Fruit fly (Drosophila melanogaster) whole organism, wandering third instar larva: ENCODE results near the gene CG15169.

Experiments used
- Abd-B ChIP-seq: fragments of >200 bp; optimal IDR thresholded peaks from 2 replicates; lab custom pipeline; 2017; ENCODE audit warnings: missing biosample characterization, missing genetic modification characterization
- CG32264 ChIP-seq: fragments of 200-800 bp; sonication (Bioruptor generic); optimal IDR thresholded peaks from 2 replicates; lab custom pipeline; 2016; ENCODE audit warnings: missing biosample characterization, missing genetic modification characterization
- CG9705 ChIP-seq: fragments of 200-800 bp; sonication (Bioruptor generic); optimal IDR thresholded peaks from 2 replicates; lab custom pipeline; 2018; ENCODE audit warnings: missing biosample characterization, mild to moderate bottlenecking, missing genetic modification characterization
- CrebA ChIP-seq: fragments of 200-800 bp; sonication (Bioruptor generic); optimal IDR thresholded peaks from 2 replicates; lab custom pipeline; 2016; ENCODE audit warnings: missing biosample characterization, mild to moderate bottlenecking, missing genetic modification characterization, borderline replicate concordance
- Dfd ChIP-seq: fragments of >200 bp; optimal IDR thresholded peaks from 2 replicates; lab custom pipeline; 2017; ENCODE audit warnings: missing biosample characterization, missing genetic modification characterization
- Dif ChIP-seq: fragments of 200-275, 200-300 bp; sonication (Bioruptor generic); optimal IDR thresholded peaks from 2 replicates; lab custom pipeline; 2018; ENCODE audit warnings: missing biosample characterization, missing genetic modification characterization; ENCODE audit not compliant: partially characterized antibody
- GATAd ChIP-seq: sonication (Bioruptor generic); optimal IDR thresholded peaks from 2 replicates; lab custom pipeline; 2016; ENCODE audit warnings: missing biosample characterization, missing genetic modification characterization
- HLH106 ChIP-seq: fragments of 200-800 bp; optimal IDR thresholded peaks from 3 replicates; lab custom pipeline; 2019; ENCODE audit warnings: missing biosample characterization, mild to moderate bottlenecking, missing genetic modification characterization, moderate library complexity
- Hnf4 ChIP-seq: fragments of 200-800 bp; sonication (Bioruptor generic); optimal IDR thresholded peaks from 2 replicates; lab custom pipeline; 2016; ENCODE audit warnings: missing biosample characterization, mild to moderate bottlenecking, missing genetic modification characterization
- Hr78 ChIP-seq: fragments of >200 bp; optimal IDR thresholded peaks from 2 replicates; lab custom pipeline; 2017; ENCODE audit warnings: missing biosample characterization, missing genetic modification characterization
- Hr83 ChIP-seq: fragments of 200-300 bp; sonication (Bioruptor generic); optimal IDR thresholded peaks from 2 replicates; lab custom pipeline; 2016; ENCODE audit warnings: missing biosample characterization, mild to moderate bottlenecking, missing genetic modification characterization, moderate library complexity; ENCODE audit not compliant: poor library complexity, severe bottlenecking
- Jra ChIP-seq: sonication (Bioruptor generic); optimal IDR thresholded peaks from 2 replicates; lab custom pipeline; 2016; ENCODE audit warnings: missing biosample characterization, missing genetic modification characterization
- Mio ChIP-seq: sonication (Bioruptor generic); optimal IDR thresholded peaks from 2 replicates; lab custom pipeline; 2016; ENCODE audit warnings: missing biosample characterization, missing genetic modification characterization
- Myc ChIP-seq: fragments of >200 bp; optimal IDR thresholded peaks from 2 replicates; lab custom pipeline; 2017
- N ChIP-seq: fragments of >200 bp; optimal IDR thresholded peaks from 2 replicates; lab custom pipeline; 2018; ENCODE audit warnings: missing biosample characterization, missing external identifiers, missing genetic modification characterization
- OdsH ChIP-seq: fragments of 200-800 bp; sonication (Bioruptor generic); optimal IDR thresholded peaks from 2 replicates; lab custom pipeline; 2016; ENCODE audit warnings: missing biosample characterization, mild to moderate bottlenecking, missing genetic modification characterization
- Rel ChIP-seq, 2 experiments: fragments of 200-800 bp; sonication (Bioruptor generic) in 1 of 2; optimal IDR thresholded peaks; 2 replicates in 1 of 2; 3 replicates in 1 of 2; lab custom pipeline; 2016 to 2019; ENCODE audit warnings: mild to moderate bottlenecking in 2 of 2, missing biosample characterization in 2 of 2, missing genetic modification characterization in 2 of 2, moderate library complexity in 1 of 2
- Sp1 ChIP-seq: fragments of 200-800 bp; sonication (Bioruptor generic); optimal IDR thresholded peaks from 3 replicates; lab custom pipeline; 2019; ENCODE audit warnings: missing biosample characterization, mild to moderate bottlenecking, missing genetic modification characterization, moderate library complexity
- Vsx2 ChIP-seq: fragments of 200-300, 225-300 bp; sonication (Bioruptor generic); optimal IDR thresholded peaks from 2 replicates; lab custom pipeline; 2018; ENCODE audit warnings: missing biosample characterization, missing genetic modification characterization; ENCODE audit not compliant: partially characterized antibody
- br ChIP-seq: fragments of 200-800 bp; sonication (Bioruptor generic); optimal IDR thresholded peaks from 2 replicates; lab custom pipeline; 2016; ENCODE audit warnings: missing biosample characterization, missing genetic modification characterization
- brk ChIP-seq: fragments of 200-800 bp; sonication (Bioruptor generic); optimal IDR thresholded peaks from 2 replicates; lab custom pipeline; 2016; ENCODE audit warnings: missing biosample characterization, mild to moderate bottlenecking, missing genetic modification characterization
- dl ChIP-seq, 2 experiments: fragments of 175-275, 200-275 bp in 1 of 2; fragments of 200-275 bp in 1 of 2; sonication (Bioruptor generic); optimal IDR thresholded peaks; lab custom pipeline; 2018; ENCODE audit warnings: mild to moderate bottlenecking in 2 of 2, missing biosample characterization in 2 of 2, missing genetic modification characterization in 2 of 2, moderate library complexity in 2 of 2; ENCODE audit not compliant: partially characterized antibody in 2 of 2, insufficient read depth in 1 of 2
- dmrt93B ChIP-seq: fragments of 200-800 bp; sonication (Bioruptor generic); optimal IDR thresholded peaks from 2 replicates; lab custom pipeline; 2018; ENCODE audit warnings: missing biosample characterization, mild to moderate bottlenecking, missing genetic modification characterization
- dsf ChIP-seq: sonication (Bioruptor generic); optimal IDR thresholded peaks from 2 replicates; lab custom pipeline; 2016; ENCODE audit warnings: missing biosample characterization, missing genetic modification characterization, borderline replicate concordance
- ey ChIP-seq: fragments of 200-800 bp; sonication (Bioruptor generic); optimal IDR thresholded peaks from 2 replicates; lab custom pipeline; 2016; ENCODE audit warnings: missing biosample characterization, missing genetic modification characterization
- foxo ChIP-seq, 2 experiments: fragments of 200-800 bp; sonication (Bioruptor generic); optimal IDR thresholded peaks; 2 replicates in 1 of 2; 3 replicates in 1 of 2; lab custom pipeline; 2016 to 2017; ENCODE audit warnings: missing biosample characterization in 2 of 2, missing genetic modification characterization in 2 of 2
- fru ChIP-seq: fragments of 200-800 bp; sonication (Bioruptor generic); optimal IDR thresholded peaks from 3 replicates; lab custom pipeline; 2016; ENCODE audit warnings: missing biosample characterization, mild to moderate bottlenecking, missing genetic modification characterization
- h ChIP-seq: fragments of 200-800 bp; sonication (Bioruptor generic); optimal IDR thresholded peaks from 3 replicates; lab custom pipeline; 2016; ENCODE audit warnings: missing biosample characterization, mild to moderate bottlenecking, missing genetic modification characterization
- jim ChIP-seq: fragments of 175-275, 200-325 bp; sonication (Bioruptor generic); optimal IDR thresholded peaks from 2 replicates; lab custom pipeline; 2016; ENCODE audit warnings: missing biosample characterization, mild to moderate bottlenecking, missing genetic modification characterization
- lola ChIP-seq: fragments of >200 bp; optimal IDR thresholded peaks from 2 replicates; lab custom pipeline; 2017; ENCODE audit warnings: missing biosample characterization, missing genetic modification characterization
- pan ChIP-seq: fragments of >200 bp; optimal IDR thresholded peaks from 2 replicates; lab custom pipeline; 2017
- psq ChIP-seq: fragments of 200-800 bp; sonication (Bioruptor generic); optimal IDR thresholded peaks from 3 replicates; lab custom pipeline; 2017; ENCODE audit warnings: missing biosample characterization, mild to moderate bottlenecking, missing genetic modification characterization, moderate library complexity
- rgr ChIP-seq: fragments of 200-800 bp; sonication (Bioruptor generic); optimal IDR thresholded peaks from 3 replicates; lab custom pipeline; 2016; ENCODE audit warnings: missing biosample characterization, mild to moderate bottlenecking, missing genetic modification characterization
- sage ChIP-seq: fragments of 200-800 bp; sonication (Bioruptor generic); optimal IDR thresholded peaks from 2 replicates; lab custom pipeline; 2016; ENCODE audit warnings: missing biosample characterization, mild to moderate bottlenecking, missing genetic modification characterization
- sv ChIP-seq: fragments of 200-800 bp; sonication (Bioruptor generic); optimal IDR thresholded peaks from 3 replicates; lab custom pipeline; 2016; ENCODE audit warnings: missing biosample characterization, missing genetic modification characterization
- tai ChIP-seq: sonication (Bioruptor generic); optimal IDR thresholded peaks from 2 replicates; lab custom pipeline; 2016; ENCODE audit warnings: missing biosample characterization, missing genetic modification characterization
- usp ChIP-seq: fragments of >200 bp; optimal IDR thresholded peaks from 2 replicates; lab custom pipeline; 2017; ENCODE audit warnings: missing biosample characterization, missing genetic modification characterization
- woc ChIP-seq: sonication (Bioruptor generic); optimal IDR thresholded peaks from 2 replicates; lab custom pipeline; 2016; ENCODE audit warnings: missing biosample characterization, mild to moderate bottlenecking, missing genetic modification characterization

CG15169 gene

dm6 chr2L:18948065-18948723, 42.6 kb upstream of the CG15169 start:
- TF ChIP-seq Myc (lab: Kevin White, UChicago), result no peak
- TF ChIP-seq Jra (GFP tag; lab: Kevin White, UChicago), result peak; percentile 27
- peak; percentile 84 for TF ChIP-seq br (GFP tag; lab: Kevin White, UChicago)
- TF ChIP-seq Vsx2 (GFP tag; lab: Kevin White, UChicago), result no peak
- TF ChIP-seq Mio, result no peak
- TF ChIP-seq CrebA (GFP tag; lab: Kevin White, UChicago), result no peak
- TF ChIP-seq psq (GFP tag; lab: Kevin White, UChicago), result peak; percentile 84
- TF ChIP-seq Dif (GFP tag; lab: Kevin White, UChicago), result no peak
- peak in 1 of 2 experiments; percentile 81 for TF ChIP-seq foxo (GFP tag; optimal IDR thresholded peaks at IDR 0.05; lab: Kevin White, UChicago)
- TF ChIP-seq dsf, result peak; percentile 6
- peak; percentile 68 for TF ChIP-seq fru
- no peak for TF ChIP-seq tai (GFP tag; lab: Kevin White, UChicago)
- TF ChIP-seq HLH106 (tag; lab: Kevin White, UChicago), result peak; percentile 83
- peak; percentile 11 for TF ChIP-seq CG32264 (GFP tag; lab: Kevin White, UChicago)
- no peak for TF ChIP-seq pan (lab: Kevin White, UChicago)
- peak; percentile 70 for TF ChIP-seq Hnf4
- TF ChIP-seq Abd-B, result no peak
- TF ChIP-seq CG9705 (GFP tag; lab: Kevin White, UChicago), result peak; percentile 46
- no peak for TF ChIP-seq Rel (GFP tag; optimal IDR thresholded peaks at IDR 0.05; lab: Kevin White, UChicago)
- no peak for TF ChIP-seq Rel (tag; optimal IDR thresholded peaks at IDR 0.05; lab: Kevin White, UChicago)
- no peak for TF ChIP-seq sage (GFP tag; lab: Kevin White, UChicago)
- peak; percentile 83 for TF ChIP-seq OdsH
- no peak for TF ChIP-seq Dfd (GFP tag; lab: Kevin White, UChicago)
- TF ChIP-seq rgr (GFP tag; lab: Kevin White, UChicago), result peak; percentile 68
- TF ChIP-seq woc (GFP tag; lab: Kevin White, UChicago), result peak; percentile 95
- no peak for TF ChIP-seq sv (GFP tag; lab: Kevin White, UChicago)
- TF ChIP-seq brk (GFP tag; lab: Kevin White, UChicago), result no peak
- TF ChIP-seq Hr78, result no peak
- no peak for TF ChIP-seq N
- TF ChIP-seq ey, result peak; percentile 80
- peak; percentile 56 for TF ChIP-seq dmrt93B (GFP tag; lab: Kevin White, UChicago)
- peak; percentile 83 for TF ChIP-seq Sp1 (GFP tag; lab: Kevin White, UChicago)
- TF ChIP-seq dl (GFP tag; optimal IDR thresholded peaks at IDR 0.05; lab: Kevin White, UChicago; ENCODE audit: insufficient read depth in 1 of 2, partially characterized antibody in 2 of 2), result no peak
- peak; percentile 85 for TF ChIP-seq h

- no peak for TF ChIP-seq h
- TF ChIP-seq Myc (lab: Kevin White, UChicago), result peak; percentile 14
Observed at dm6 chr2L:18948724-18949108, 42.1 kb upstream of the CG15169 start, which contains the start of gene CG10428. Gene CG10428 (plus strand): TSS chr2L:18948884.

dm6 chr2L:18951674-18952073, 39.1 kb upstream of the CG15169 start, which contains the start of gene Nedd8:
Gene Nedd8 (minus strand): TSS chr2L:18951837.
- TF ChIP-seq brk (GFP tag; lab: Kevin White, UChicago) (peak; percentile 74), pan (lab: Kevin White, UChicago) (no peak), jim (GFP tag; lab: Kevin White, UChicago) (no peak), sage (GFP tag; lab: Kevin White, UChicago) (no peak), dmrt93B (GFP tag; lab: Kevin White, UChicago) (no peak), N (no peak), br (GFP tag; lab: Kevin White, UChicago) (no peak), h (no peak), HLH106 (tag; lab: Kevin White, UChicago) (no peak), GATAd (GFP tag; lab: Kevin White, UChicago) (no peak), Hr78 (no peak), Abd-B (no peak), Hr83 (GFP tag; lab: Kevin White, UChicago) (peak; percentile 10), CG32264 (GFP tag; lab: Kevin White, UChicago) (no peak), rgr (GFP tag; lab: Kevin White, UChicago) (peak; percentile 23), Hnf4 (peak; percentile 48), Dfd (GFP tag; lab: Kevin White, UChicago) (no peak), sv (GFP tag; lab: Kevin White, UChicago) (no peak), foxo (GFP tag; optimal IDR thresholded peaks at IDR 0.05; lab: Kevin White, UChicago) (no peak), Myc (lab: Kevin White, UChicago) (no peak), Vsx2 (GFP tag; lab: Kevin White, UChicago) (no peak), woc (GFP tag; lab: Kevin White, UChicago) (no peak), OdsH (no peak), dsf (peak; percentile 4), CG9705 (GFP tag; lab: Kevin White, UChicago) (no peak), dl (GFP tag; optimal IDR thresholded peaks at IDR 0.05; lab: Kevin White, UChicago; ENCODE audit: insufficient read depth in 1 of 2, partially characterized antibody in 2 of 2) (no peak), fru (no peak), CrebA (GFP tag; lab: Kevin White, UChicago) (no peak), Dif (GFP tag; lab: Kevin White, UChicago) (no peak), psq (GFP tag; lab: Kevin White, UChicago) (no peak), Mio (no peak), ey (no peak), usp (GFP tag; lab: Kevin White, UChicago) (no peak), tai (GFP tag; lab: Kevin White, UChicago) (no peak), Sp1 (GFP tag; lab: Kevin White, UChicago) (no peak), Jra (GFP tag; lab: Kevin White, UChicago) (peak; percentile 33), lola (no peak), Rel (GFP tag; optimal IDR thresholded peaks at IDR 0.05; lab: Kevin White, UChicago) (no peak), Rel (tag; optimal IDR thresholded peaks at IDR 0.05; lab: Kevin White, UChicago) (peak; percentile 25)
